Fruit fly (Drosophila melanogaster) whole organism, embryonic: Measurements from ENCODE around the gene kkv.
A peak's percentile ranks its signal among the peaks of the same experiment; 100 is the strongest.

Experiments used
- ATbp ChIP-seq: fragments of 200-800 bp; sonication (Bioruptor generic); optimal IDR thresholded peaks from 2 replicates; lab custom pipeline; 2017; ENCODE audit warnings: missing biosample characterization, mild to moderate bottlenecking, missing genetic modification characterization, missing genetic modification reagents
- Aef1 ChIP-seq: fragments of 200-800 bp; sonication (Bioruptor generic); IDR thresholded peaks from 3 replicates; pipeline ENCODE4 v1.3.6; 2022; ENCODE audit warnings: missing biosample characterization, missing genetic modification characterization
- Awh ChIP-seq: fragments of 200-800 bp; sonication (Bioruptor generic); IDR thresholded peaks from 2 replicates; pipeline ENCODE4, ENCODE4 v1.3.6; 2022; ENCODE audit warnings: missing biosample characterization, missing genetic modification characterization
- CG10209 ChIP-seq: fragments of 200-800 bp; sonication (Bioruptor generic); optimal IDR thresholded peaks from 3 replicates; lab custom pipeline; 2017; ENCODE audit warnings: missing biosample characterization, mild to moderate bottlenecking, missing genetic modification characterization, missing genetic modification reagents
- CG10654 ChIP-seq: fragments of 200-800 bp; sonication (Bioruptor generic); optimal IDR thresholded peaks from 2 replicates; lab custom pipeline; 2016; ENCODE audit warnings: missing biosample characterization, missing genetic modification characterization
- CG11723 ChIP-seq: fragments of 200-800 bp; sonication (Bioruptor generic); optimal IDR thresholded peaks from 2 replicates; lab custom pipeline; 2017; ENCODE audit warnings: missing biosample characterization, mild to moderate bottlenecking, missing genetic modification characterization
- CG12104 ChIP-seq: fragments of 200-800 bp; sonication (Bioruptor generic); optimal IDR thresholded peaks from 3 replicates; lab custom pipeline; 2016; ENCODE audit warnings: missing biosample characterization, missing genetic modification characterization
- CG14014 ChIP-seq: fragments of 200-800 bp; sonication (Bioruptor generic); IDR thresholded peaks from 2 replicates; pipeline ENCODE4 v1.3.6; 2022; ENCODE audit warnings: missing biosample characterization, missing genetic modification characterization
- CG15269 ChIP-seq: fragments of 200-800 bp; sonication (Bioruptor generic); optimal IDR thresholded peaks from 2 replicates; lab custom pipeline; 2018; ENCODE audit warnings: missing biosample characterization, mild to moderate bottlenecking, missing genetic modification characterization, moderate library complexity
- CG17328 ChIP-seq: fragments of 200-800 bp; sonication (Bioruptor generic); IDR thresholded peaks from 2 replicates; pipeline ENCODE4 v1.3.6; 2022; ENCODE audit warnings: missing biosample characterization, missing genetic modification characterization
- CG3163 ChIP-seq: fragments of 200-800 bp; sonication (Bioruptor generic); optimal IDR thresholded peaks from 3 replicates; lab custom pipeline; 2016; ENCODE audit warnings: missing biosample characterization, missing genetic modification characterization
- CG33557 ChIP-seq: fragments of 200-800 bp; sonication (Bioruptor generic); optimal IDR thresholded peaks from 2 replicates; lab custom pipeline; 2019; ENCODE audit warnings: missing biosample characterization, mild to moderate bottlenecking, missing genetic modification characterization, moderate library complexity
- CG3726 ChIP-seq: fragments of 200-800 bp; sonication (Bioruptor generic); IDR thresholded peaks from 3 replicates; pipeline ENCODE4, ENCODE4 v1.3.6; 2022; ENCODE audit warnings: missing biosample characterization, missing genetic modification characterization
- CG43689 ChIP-seq: fragments of 200-800 bp; sonication (Bioruptor generic); IDR thresholded peaks from 2 replicates; pipeline ENCODE4 v1.3.6; 2022; ENCODE audit warnings: missing biosample characterization, missing genetic modification characterization
- CG4730 ChIP-seq: fragments of 200-800 bp; sonication (Bioruptor generic); IDR thresholded peaks from 2 replicates; pipeline ENCODE4 v1.3.6; 2022; ENCODE audit warnings: missing biosample characterization, missing genetic modification characterization
- CG5953 ChIP-seq: fragments of 200-800 bp; sonication (Bioruptor generic); IDR thresholded peaks from 2 replicates; pipeline ENCODE4 v1.3.6; 2022; ENCODE audit warnings: missing biosample characterization, missing genetic modification characterization
- CG6175 ChIP-seq: fragments of 200-800 bp; sonication (Bioruptor generic); IDR thresholded peaks from 3 replicates; pipeline ENCODE4 v1.3.6; 2022; ENCODE audit warnings: missing biosample characterization, missing genetic modification characterization
- CG7786 ChIP-seq: fragments of 200-800 bp; sonication (Bioruptor generic); optimal IDR thresholded peaks from 2 replicates; lab custom pipeline; 2016; ENCODE audit warnings: missing biosample characterization, missing genetic modification characterization
- CG7839 ChIP-seq: fragments of 200-800 bp; sonication (Bioruptor generic); optimal IDR thresholded peaks from 3 replicates; lab custom pipeline; 2018; ENCODE audit warnings: missing biosample characterization, mild to moderate bottlenecking, missing genetic modification characterization, moderate library complexity
- CG7963 ChIP-seq: fragments of 200-800 bp; sonication (Bioruptor generic); IDR thresholded peaks from 3 replicates; pipeline ENCODE4 v1.3.6; 2022; ENCODE audit warnings: missing biosample characterization, missing genetic modification characterization; ENCODE audit not compliant: partially characterized antibody
- CG8924 ChIP-seq: fragments of 200-800 bp; optimal IDR thresholded peaks from 3 replicates; lab custom pipeline; 2019; ENCODE audit warnings: missing biosample characterization, mild to moderate bottlenecking, missing genetic modification characterization, moderate library complexity
- Camta ChIP-seq: fragments of 200-800 bp; sonication (Bioruptor generic); optimal IDR thresholded peaks from 2 replicates; lab custom pipeline; 2016; ENCODE audit warnings: missing biosample characterization, missing genetic modification characterization
- Dbx ChIP-seq: fragments of 200-800 bp; sonication (Bioruptor generic); IDR thresholded peaks from 3 replicates; pipeline ENCODE4 v1.3.6; 2022; ENCODE audit warnings: missing biosample characterization, missing genetic modification characterization
- Dfd ChIP-seq, 2 experiments: fragments of >200 bp; optimal IDR thresholded peaks; 2 replicates each; lab custom pipeline; 2017; ENCODE audit warnings: missing biosample characterization in 2 of 2, missing genetic modification characterization in 2 of 2
- ERR ChIP-seq: fragments of 200-800 bp; sonication (Bioruptor generic); optimal IDR thresholded peaks from 2 replicates; lab custom pipeline; 2016; ENCODE audit warnings: missing biosample characterization, missing genetic modification characterization
- Gsc ChIP-seq: fragments of 200-800 bp; sonication (Bioruptor generic); IDR thresholded peaks from 2 replicates; pipeline ENCODE4 v1.3.6; 2022; ENCODE audit warnings: missing biosample characterization, missing genetic modification characterization
- Hr78 ChIP-seq, 2 experiments: fragments of 200-800 bp in 1 of 2; fragments of >200 bp in 1 of 2; sonication (Bioruptor generic) in 1 of 2; optimal IDR thresholded peaks; 2 replicates each; lab custom pipeline; 2017 to 2019; ENCODE audit warnings: missing biosample characterization in 2 of 2, missing genetic modification characterization in 2 of 2, mild to moderate bottlenecking in 1 of 2, moderate library complexity in 1 of 2
- MBD-R2 ChIP-seq: fragments of 200-800 bp; sonication (Bioruptor generic); IDR thresholded peaks from 2 replicates; pipeline ENCODE4 v1.3.6; 2022; ENCODE audit warnings: missing biosample characterization, missing genetic modification characterization
- Max ChIP-seq: fragments of 200-800 bp; sonication (Bioruptor generic); optimal IDR thresholded peaks from 2 replicates; lab custom pipeline; 2016; ENCODE audit warnings: missing biosample characterization, mild to moderate bottlenecking, missing genetic modification characterization
- YL-1 ChIP-seq: fragments of 200-800 bp; sonication (Bioruptor generic); optimal IDR thresholded peaks from 3 replicates; lab custom pipeline; 2017; ENCODE audit warnings: missing biosample characterization, mild to moderate bottlenecking, missing genetic modification characterization
- ap ChIP-seq: fragments of 200-800 bp; sonication (Bioruptor generic); IDR thresholded peaks from 2 replicates; pipeline ENCODE4 v1.3.6; 2022; ENCODE audit warnings: missing biosample characterization, missing genetic modification characterization
- ase ChIP-seq: fragments of 200-800 bp; sonication (Bioruptor generic); IDR thresholded peaks from 3 replicates; pipeline ENCODE4 v1.3.6; 2022; ENCODE audit warnings: missing biosample characterization, missing genetic modification characterization
- bigmax ChIP-seq: fragments of 200-800 bp; sonication (Bioruptor generic); optimal IDR thresholded peaks from 2 replicates; lab custom pipeline; 2018; ENCODE audit warnings: missing biosample characterization, mild to moderate bottlenecking, missing genetic modification characterization
- dan ChIP-seq: fragments of 200-800 bp; sonication (Bioruptor generic); IDR thresholded peaks from 2 replicates; pipeline ENCODE4 v1.3.6; 2022; ENCODE audit warnings: missing biosample characterization, missing genetic modification characterization
- dm ChIP-seq: fragments of 200-800 bp; sonication (Bioruptor generic); optimal IDR thresholded peaks from 3 replicates; lab custom pipeline; 2016; ENCODE audit warnings: missing biosample characterization, missing genetic modification characterization
- eve ChIP-seq, 2 experiments: fragments of >200 bp; optimal IDR thresholded peaks; 2 replicates each; lab custom pipeline; 2017; ENCODE audit warnings: missing biosample characterization in 2 of 2, missing genetic modification characterization in 2 of 2
- eyg ChIP-seq: fragments of 200-800 bp; sonication (Bioruptor generic); optimal IDR thresholded peaks from 3 replicates; lab custom pipeline; 2016; ENCODE audit warnings: missing biosample characterization, missing genetic modification characterization
- fd102C ChIP-seq: fragments of 200-800 bp; sonication (Bioruptor generic); optimal IDR thresholded peaks from 2 replicates; lab custom pipeline; 2018; ENCODE audit warnings: missing biosample characterization, mild to moderate bottlenecking, missing genetic modification characterization, moderate library complexity
- ftz-f1 ChIP-seq: fragments of 200-800 bp; sonication (Bioruptor generic); optimal IDR thresholded peaks from 2 replicates; lab custom pipeline; 2016; ENCODE audit warnings: missing biosample characterization, missing genetic modification characterization
- nerfin-1 ChIP-seq: fragments of 200-800 bp; sonication (Bioruptor generic); optimal IDR thresholded peaks from 3 replicates; lab custom pipeline; 2019; ENCODE audit warnings: missing biosample characterization, mild to moderate bottlenecking, missing genetic modification characterization, moderate library complexity
- phol ChIP-seq: fragments of 200-800 bp; sonication (Bioruptor generic); optimal IDR thresholded peaks from 3 replicates; lab custom pipeline; 2018; ENCODE audit warnings: missing biosample characterization, mild to moderate bottlenecking, missing genetic modification characterization, moderate library complexity
- pros ChIP-seq: fragments of 200-800 bp; sonication (Bioruptor generic); optimal IDR thresholded peaks from 3 replicates; lab custom pipeline; 2019; ENCODE audit warnings: missing biosample characterization, mild to moderate bottlenecking, missing genetic modification characterization, moderate library complexity
- pum ChIP-seq: fragments of 200-800 bp; sonication (Bioruptor generic); optimal IDR thresholded peaks from 2 replicates; lab custom pipeline; 2016; ENCODE audit warnings: missing biosample characterization, missing genetic modification characterization
- shn ChIP-seq: fragments of 200-800 bp; sonication (Bioruptor generic); optimal IDR thresholded peaks from 3 replicates; lab custom pipeline; 2016; ENCODE audit warnings: missing biosample characterization, missing genetic modification characterization
- sqz ChIP-seq: fragments of 200-800 bp; sonication (Bioruptor generic); optimal IDR thresholded peaks from 3 replicates; lab custom pipeline; 2018; ENCODE audit warnings: missing biosample characterization, mild to moderate bottlenecking, missing genetic modification characterization
- tgo ChIP-seq: fragments of 200-800 bp; sonication (Bioruptor generic); IDR thresholded peaks from 3 replicates; pipeline ENCODE4 v1.3.6; 2022; ENCODE audit warnings: missing biosample characterization, missing genetic modification characterization
- tio ChIP-seq: fragments of 200-800 bp; sonication (Bioruptor generic); optimal IDR thresholded peaks from 2 replicates; lab custom pipeline; 2017; ENCODE audit warnings: missing biosample characterization, missing genetic modification characterization, inconsistent platforms
- trem ChIP-seq: fragments of 200-800 bp; optimal IDR thresholded peaks from 3 replicates; lab custom pipeline; 2019; ENCODE audit warnings: missing biosample characterization, mild to moderate bottlenecking, missing genetic modification characterization, moderate library complexity
- tup ChIP-seq: fragments of 200-800 bp; sonication (Bioruptor generic); optimal IDR thresholded peaks from 2 replicates; lab custom pipeline; 2016; ENCODE audit warnings: missing biosample characterization, mild to moderate bottlenecking, missing genetic modification characterization, moderate library complexity
- zfh2 ChIP-seq: fragments of 200-800 bp; sonication (Bioruptor generic); optimal IDR thresholded peaks from 2 replicates; lab custom pipeline; 2016; ENCODE audit warnings: missing biosample characterization, missing genetic modification characterization

kkv gene

dm6 chr3R:5361681-5362319 is 30.9 kb downstream of the kkv start (continued):
- TF ChIP-seq Dfd (GFP tag; optimal IDR thresholded peaks at IDR 0.05; lab: Kevin White, UChicago) = no peak
- peak; percentile 47 for TF ChIP-seq nerfin-1 (tag; lab: Kevin White, UChicago)
- TF ChIP-seq ftz-f1 (GFP tag; lab: Kevin White, UChicago) = peak; percentile 9
- TF ChIP-seq CG8924 (tag; lab: Kevin White, UChicago) = peak; percentile 83
- peak; percentile 82 for TF ChIP-seq CG10209 (GFP tag; lab: Kevin White, UChicago)
- TF ChIP-seq zfh2 = peak; percentile 86
- peak; percentile 67 for TF ChIP-seq tio (GFP tag; lab: Kevin White, UChicago)
- peak; percentile 88 for TF ChIP-seq CG14014 (GFP tag; lab: Robert Waterston, UW)
- TF ChIP-seq sqz (GFP tag; lab: Kevin White, UChicago) = no peak
- TF ChIP-seq tup = peak; percentile 66
- TF ChIP-seq CG7963 (GFP tag; lab: Robert Waterston, UW) = no peak
- TF ChIP-seq eyg (GFP tag; lab: Kevin White, UChicago) = peak; percentile 48
- peak; percentile 84 for TF ChIP-seq CG7786 (GFP tag; lab: Kevin White, UChicago)
- peak; percentile 84 for TF ChIP-seq CG17328 (GFP tag; lab: Robert Waterston, UW)
- TF ChIP-seq Max = peak; percentile 61
- TF ChIP-seq CG7839 (tag; lab: Kevin White, UChicago) = peak; percentile 87
- peak; percentile 76 for TF ChIP-seq pum
- peak in 1 of 2 experiments; percentile 84 for TF ChIP-seq Hr78 (GFP tag; optimal IDR thresholded peaks at IDR 0.05; lab: Kevin White, UChicago)
- peak; percentile 71 for TF ChIP-seq CG5953 (GFP tag; lab: Robert Waterston, UW)
- TF ChIP-seq ap (GFP tag; lab: Robert Waterston, UW) = peak; percentile 80
- TF ChIP-seq Awh = peak; percentile 70
- TF ChIP-seq Gsc (GFP tag; lab: Robert Waterston, UW) = no peak; the same call in 1 of the 2 replicates
- TF ChIP-seq CG15269 (tag; lab: Kevin White, UChicago) = peak; percentile 82
- TF ChIP-seq ATbp = peak; percentile 71
- no peak for TF ChIP-seq pros (GFP tag; lab: Kevin White, UChicago)
- TF ChIP-seq dan (GFP tag; lab: Robert Waterston, UW) = no peak
- TF ChIP-seq YL-1 = no peak
- TF ChIP-seq CG43689 = peak; percentile 76
- peak; percentile 85 for TF ChIP-seq Dbx (GFP tag; lab: Robert Waterston, UW)
- TF ChIP-seq Camta (GFP tag; lab: Kevin White, UChicago) = peak; percentile 79
- peak; percentile 75 for TF ChIP-seq Aef1
- TF ChIP-seq CG3726 (GFP tag; lab: Robert Waterston, UW) = peak; percentile 79; the same call in 1 of the 3 replicates
- TF ChIP-seq bigmax (GFP tag; lab: Kevin White, UChicago) = no peak
- TF ChIP-seq ase = peak; percentile 81
- peak; percentile 66 for TF ChIP-seq CG11723 (GFP tag; lab: Kevin White, UChicago)
- peak; percentile 81 for TF ChIP-seq tgo (GFP tag; lab: Robert Waterston, UW)
- TF ChIP-seq CG33557 = peak; percentile 26
- peak; percentile 73 for TF ChIP-seq CG3163 (GFP tag; lab: Kevin White, UChicago)
- TF ChIP-seq CG12104 = peak; percentile 18
- peak; percentile 56; the same call in 1 of the 2 replicates for TF ChIP-seq MBD-R2 (GFP tag; lab: Robert Waterston, UW)
- peak; percentile 75 for TF ChIP-seq CG4730
- peak; percentile 23 for TF ChIP-seq trem (tag; lab: Kevin White, UChicago)
- TF ChIP-seq CG10654 (GFP tag; lab: Kevin White, UChicago) = peak; percentile 62
- TF ChIP-seq fd102C = no peak
- peak; percentile 76 for TF ChIP-seq phol (tag; lab: Kevin White, UChicago)
- peak; percentile 37 for TF ChIP-seq shn (GFP tag; lab: Kevin White, UChicago)
- TF ChIP-seq ERR (GFP tag; lab: Kevin White, UChicago) = peak; percentile 77
- 0 out of 3 replicates have a peak, but pooled peaks have one; percentile 68 for TF ChIP-seq CG6175
- no peak for TF ChIP-seq eve (GFP tag; optimal IDR thresholded peaks at IDR 0.05; lab: Kevin White, UChicago)
- peak; percentile 48 for TF ChIP-seq dm (GFP tag; lab: Kevin White, UChicago)
